Worm (Caenorhabditis elegans): ENCODE results near the gene Y6E2A.1.
"Not testable (repeated sequence)": the region's sequence is repeated elsewhere in the genome, so short reads cannot be mapped to it uniquely, and the experiment has no call there.

Y6E2A.1 gene

ce11 chrV:15710401-15710800 is at the start of gene Y6E2A.1:
Y6E2A.1 (minus strand) TSS chrV:15710501.
- TF ChIP-seq unc-86 (tag; optimal IDR thresholded peaks at IDR 0.05) (no peak), hlh-30 (tag; optimal IDR thresholded peaks at IDR 0.05; ENCODE audit: insufficient read depth) (no peak), ceh-45 (GFP tag; IDR thresholded peaks at IDR 0.05) (no peak), dmd-4 (tag; optimal IDR thresholded peaks at IDR 0.05; ENCODE audit: borderline replicate concordance) (no peak), pat-9 (tag; optimal IDR thresholded peaks at IDR 0.05) (no peak), F13H6.1 (tag; optimal IDR thresholded peaks at IDR 0.05) (no peak), hlh-15 (tag; optimal IDR thresholded peaks at IDR 0.05) (no peak), ceh-30 (tag; optimal IDR thresholded peaks at IDR 0.05) (no peak), ahr-1 (tag; optimal IDR thresholded peaks at IDR 0.05) (no peak), ceh-22 (tag; optimal IDR thresholded peaks at IDR 0.05) (no peak)

ce11 chrV:15758449-15758848 is 48.1 kb upstream of the Y6E2A.1 start, which contains the start of gene str-9:
str-9 (plus strand) TSS chrV:15758749.
- no peak for TF ChIP-seq ceh-45 (GFP tag; IDR thresholded peaks at IDR 0.05)
- TF ChIP-seq hlh-30 (tag; optimal IDR thresholded peaks at IDR 0.05; ENCODE audit: insufficient read depth) = no peak
- TF ChIP-seq ahr-1 (tag; optimal IDR thresholded peaks at IDR 0.05) = no peak
- TF ChIP-seq elt-4 (tag; optimal IDR thresholded peaks at IDR 0.05) = no peak
- TF ChIP-seq pqm-1 (tag; optimal IDR thresholded peaks at IDR 0.05) = no peak
- no peak for TF ChIP-seq ceh-22 (tag; optimal IDR thresholded peaks at IDR 0.05)
- TF ChIP-seq sdc-2 (tag; optimal IDR thresholded peaks at IDR 0.05) = no peak
- no peak for TF ChIP-seq pax-1 (tag; optimal IDR thresholded peaks at IDR 0.05)
- no peak for TF ChIP-seq ceh-19 (GFP tag; optimal IDR thresholded peaks at IDR 0.05)

ce11 chrV:15757645-15758044 is 47.3 kb upstream of the Y6E2A.1 start:
- TF ChIP-seq pha-2 (tag; optimal IDR thresholded peaks at IDR 0.05) (no peak), tbx-2 (tag; optimal IDR thresholded peaks at IDR 0.05) (no peak), gmeb-2 (tag; optimal IDR thresholded peaks at IDR 0.05) (no peak), npax-4 (tag; optimal IDR thresholded peaks at IDR 0.05) (no peak)

- TF ChIP-seq C38D4.7 (GFP tag; optimal IDR thresholded peaks at IDR 0.05); lim-6 (tag; optimal IDR thresholded peaks at IDR 0.05); ceh-34 (tag; optimal IDR thresholded peaks at IDR 0.05): not testable (repeated sequence)
These were observed 44.4 kb upstream of the Y6E2A.1 start, which contains the start of gene str-8 for ce11 chrV:15754731-15755130. str-8 (plus strand) TSS chrV:15755031.

ce11 chrV:15752941-15753340 is 42.6 kb upstream of the Y6E2A.1 start, which contains the start of gene str-5:
str-5 (plus strand) TSS chrV:15753241.
- TF ChIP-seq hlh-15, lim-6, unc-42 (tag; optimal IDR thresholded peaks at IDR 0.05): not testable (repeated sequence)

ce11 chrV:15752049-15752448 is 41.7 kb upstream of the Y6E2A.1 start, which contains the start of gene str-43:
str-43 (minus strand) TSS chrV:15752149.
- TF ChIP-seq pros-1 (tag; optimal IDR thresholded peaks at IDR 0.05) = no peak
- no peak for TF ChIP-seq F13H6.1 (tag; optimal IDR thresholded peaks at IDR 0.05)
- TF ChIP-seq K02D7.2 (tag; optimal IDR thresholded peaks at IDR 0.05) = no peak
- no peak for TF ChIP-seq pat-9 (tag; optimal IDR thresholded peaks at IDR 0.05)
- TF ChIP-seq fkh-6 (tag; optimal IDR thresholded peaks at IDR 0.05) = no peak
- no peak for TF ChIP-seq che-1 (tag; optimal IDR thresholded peaks at IDR 0.05)
- TF ChIP-seq ttx-3 (tag; optimal IDR thresholded peaks at IDR 0.05) = no peak
- TF ChIP-seq npax-4 (tag; optimal IDR thresholded peaks at IDR 0.05) = no peak
- no peak for TF ChIP-seq hlh-30 (tag; optimal IDR thresholded peaks at IDR 0.05; ENCODE audit: insufficient read depth)
- TF ChIP-seq ztf-16 (tag; optimal IDR thresholded peaks at IDR 0.05) = no peak
- no peak for TF ChIP-seq pqm-1 (tag; optimal IDR thresholded peaks at IDR 0.05)
- TF ChIP-seq hlh-8 (tag; optimal IDR thresholded peaks at IDR 0.05) = no peak
- no peak for TF ChIP-seq fax-1 (tag; optimal IDR thresholded peaks at IDR 0.05)
- TF ChIP-seq ref-2 (tag; optimal IDR thresholded peaks at IDR 0.05) = no peak
- no peak for TF ChIP-seq ceh-14 (tag; optimal IDR thresholded peaks at IDR 0.05)
- TF ChIP-seq ceh-48 (tag; optimal IDR thresholded peaks at IDR 0.05) = no peak
- no peak for TF ChIP-seq hlh-13 (GFP tag; optimal IDR thresholded peaks at IDR 0.05)

Data from whole organism, late embryonic.